Worm (Caenorhabditis elegans) whole organism, mixed stage, embryonic: ENCODE results near the gene Y57G11C.23.
A peak's percentile ranks its signal among the peaks of the same experiment; 100 is the strongest.

Experiments
- M03D4.4 ChIP-seq: sonication (generic microtip); optimal IDR thresholded peaks from 2 replicates; lab custom pipeline; 2017; ENCODE audit warnings: mild to moderate bottlenecking, missing genetic modification characterization, missing compliant biosample characterization
- bed-3 ChIP-seq: fragments of 200-800 bp; sonication (Bioruptor generic); optimal IDR thresholded peaks from 3 replicates; lab custom pipeline; 2018; ENCODE audit warnings: mild to moderate bottlenecking, missing genetic modification characterization, moderate library complexity, missing compliant biosample characterization
- blmp-1 ChIP-seq: fragments of 150-350 bp; optimal IDR thresholded peaks from 2 replicates; lab custom pipeline; 2014; ENCODE audit warnings: missing biosample characterization, missing genetic modification characterization
- ceh-39 ChIP-seq: fragments of 150-350 bp; optimal IDR thresholded peaks from 2 replicates; lab custom pipeline; 2014; ENCODE audit warnings: missing biosample characterization, missing genetic modification characterization
- ceh-43 ChIP-seq: fragments of 200-800 bp; sonication (Bioruptor generic); optimal IDR thresholded peaks from 2 replicates; lab custom pipeline; 2018; ENCODE audit warnings: mild to moderate bottlenecking, missing genetic modification characterization, moderate library complexity, missing compliant biosample characterization
- ceh-83 ChIP-seq: fragments of 200-800 bp; sonication (Bioruptor generic); optimal IDR thresholded peaks from 2 replicates; lab custom pipeline; 2018; ENCODE audit warnings: mild to moderate bottlenecking, missing genetic modification characterization, missing compliant biosample characterization
- ces-1 ChIP-seq: fragments of 150-350 bp; optimal IDR thresholded peaks from 2 replicates; lab custom pipeline; 2014; ENCODE audit warnings: missing biosample characterization, missing genetic modification reagents, missing genetic modification characterization
- cnd-1 ChIP-seq: fragments of 200-800 bp; sonication (Bioruptor generic); optimal IDR thresholded peaks from 2 replicates; lab custom pipeline; 2018; ENCODE audit warnings: mild to moderate bottlenecking, missing genetic modification characterization, missing compliant biosample characterization
- drap-1 ChIP-seq: fragments of 200-800 bp; sonication (Bioruptor generic); optimal IDR thresholded peaks from 3 replicates; lab custom pipeline; 2018; ENCODE audit warnings: mild to moderate bottlenecking, missing genetic modification characterization, missing compliant biosample characterization
- elt-1 ChIP-seq: sonication (generic microtip); optimal IDR thresholded peaks from 2 replicates; lab custom pipeline; 2017; ENCODE audit warnings: missing genetic modification characterization, mild to moderate bottlenecking, missing compliant biosample characterization, antibody characterized with exemption, moderate library complexity, borderline replicate concordance; ENCODE audit not compliant: insufficient read depth
- elt-3 ChIP-seq: fragments of 150-350 bp; optimal IDR thresholded peaks from 2 replicates; lab custom pipeline; 2014; ENCODE audit warnings: missing biosample characterization, missing genetic modification characterization
- flh-1 ChIP-seq: fragments of 200-800 bp; sonication (Bioruptor generic); optimal IDR thresholded peaks from 2 replicates; lab custom pipeline; 2018; ENCODE audit warnings: mild to moderate bottlenecking, missing genetic modification characterization, moderate library complexity, missing compliant biosample characterization
- ham-2 ChIP-seq: fragments of 200-800 bp; sonication (Bioruptor generic); optimal IDR thresholded peaks from 2 replicates; lab custom pipeline; 2018; ENCODE audit warnings: mild to moderate bottlenecking, missing genetic modification characterization, missing compliant biosample characterization
- hlh-1 ChIP-seq: fragments of 150-350 bp; optimal IDR thresholded peaks from 2 replicates; lab custom pipeline; 2014; ENCODE audit warnings: missing biosample characterization, missing genetic modification reagents, missing genetic modification characterization
- lin-13 ChIP-seq: fragments of 150-350 bp; optimal IDR thresholded peaks from 2 replicates; lab custom pipeline; 2014; ENCODE audit warnings: missing biosample characterization, missing genetic modification characterization
- lin-32 ChIP-seq: fragments of 200-800 bp; sonication (Bioruptor generic); optimal IDR thresholded peaks from 2 replicates; lab custom pipeline; 2018; ENCODE audit warnings: mild to moderate bottlenecking, missing genetic modification characterization, missing compliant biosample characterization
- mab-5 ChIP-seq: fragments of 150-350 bp; optimal IDR thresholded peaks from 2 replicates; lab custom pipeline; 2014; ENCODE audit warnings: missing biosample characterization, missing genetic modification characterization
- mep-1 ChIP-seq: fragments of 150-350 bp; optimal IDR thresholded peaks from 2 replicates; lab custom pipeline; 2017; ENCODE audit warnings: missing biosample characterization, missing genetic modification reagents, missing genetic modification characterization, inconsistent platforms
- mls-2 ChIP-seq: sonication (generic microtip); optimal IDR thresholded peaks from 2 replicates; lab custom pipeline; 2016; ENCODE audit warnings: mild to moderate bottlenecking, missing genetic modification characterization, moderate library complexity, missing compliant biosample characterization
- nhr-12 ChIP-seq: fragments of 150-350 bp; optimal IDR thresholded peaks from 2 replicates; lab custom pipeline; 2014; ENCODE audit warnings: missing biosample characterization, missing genetic modification characterization
- nhr-2 ChIP-seq: fragments of 150-350 bp; optimal IDR thresholded peaks from 2 replicates; lab custom pipeline; 2014; ENCODE audit warnings: missing biosample characterization, missing genetic modification characterization
- nhr-237 ChIP-seq: fragments of 150-350 bp; optimal IDR thresholded peaks from 2 replicates; lab custom pipeline; 2014; ENCODE audit warnings: missing biosample characterization, missing genetic modification characterization
- nhr-28 ChIP-seq: fragments of 150-350 bp; optimal IDR thresholded peaks from 2 replicates; lab custom pipeline; 2014; ENCODE audit warnings: missing biosample characterization, missing genetic modification characterization
- nhr-76 ChIP-seq: sonication (generic microtip); optimal IDR thresholded peaks from 2 replicates; lab custom pipeline; 2017; ENCODE audit warnings: missing biosample characterization, missing genetic modification characterization
- pha-4 ChIP-seq: fragments of 150-350 bp; optimal IDR thresholded peaks from 2 replicates; lab custom pipeline; 2018; ENCODE audit warnings: missing biosample characterization, missing genetic modification reagents, missing genetic modification characterization
- sem-2 ChIP-seq: fragments of 200-800 bp; sonication (Bioruptor generic); optimal IDR thresholded peaks from 2 replicates; lab custom pipeline; 2018; ENCODE audit warnings: mild to moderate bottlenecking, missing genetic modification characterization, missing compliant biosample characterization
- snpc-4 ChIP-seq: fragments of 150-350 bp; optimal IDR thresholded peaks from 2 replicates; lab custom pipeline; 2014; ENCODE audit warnings: missing biosample characterization, missing genetic modification characterization
- sptf-1 ChIP-seq: sonication (generic microtip); optimal IDR thresholded peaks from 2 replicates; lab custom pipeline; 2017; ENCODE audit warnings: mild to moderate bottlenecking, missing genetic modification characterization, moderate library complexity, missing compliant biosample characterization
- tbx-8 ChIP-seq: fragments of 200-800 bp; sonication (Bioruptor generic); optimal IDR thresholded peaks from 2 replicates; lab custom pipeline; 2018; ENCODE audit warnings: mild to moderate bottlenecking, missing genetic modification characterization, moderate library complexity, missing compliant biosample characterization
- unc-120 ChIP-seq: sonication (generic microtip); optimal IDR thresholded peaks from 2 replicates; lab custom pipeline; 2017; ENCODE audit warnings: missing genetic modification characterization, missing compliant biosample characterization; ENCODE audit not compliant: poor library complexity, severe bottlenecking
- unc-39 ChIP-seq: fragments of 150-350 bp; optimal IDR thresholded peaks from 2 replicates; lab custom pipeline; 2014; ENCODE audit warnings: missing biosample characterization, missing genetic modification characterization
- unc-62 ChIP-seq: fragments of 150-350 bp; optimal IDR thresholded peaks from 2 replicates; lab custom pipeline; 2014; ENCODE audit warnings: missing biosample characterization, missing genetic modification reagents, missing genetic modification characterization
- zip-8 ChIP-seq: fragments of 150-350 bp; optimal IDR thresholded peaks from 2 replicates; lab custom pipeline; 2014; ENCODE audit warnings: missing biosample characterization, missing genetic modification characterization
- ztf-11 ChIP-seq: fragments of 150-350 bp; optimal IDR thresholded peaks from 2 replicates; lab custom pipeline; 2014; ENCODE audit warnings: missing biosample characterization, missing genetic modification characterization

Gene Y57G11C.23

ce11 chrIV:14874926-14875570 is 13.5 kb upstream of the Y57G11C.23 start:
- TF ChIP-seq elt-1 (tag; lab: Kevin White, UChicago): no peak
- peak; percentile 95 for TF ChIP-seq pha-4 (tag; lab: Kevin White, UChicago)
- TF ChIP-seq ces-1 (GFP tag; lab: Kevin White, UChicago): peak; percentile 30
- no peak for TF ChIP-seq mls-2 (tag; lab: Kevin White, UChicago)
- no peak for TF ChIP-seq flh-1 (GFP tag; lab: Kevin White, UChicago)
- TF ChIP-seq zip-8 (tag; lab: Kevin White, UChicago): no peak
- TF ChIP-seq ztf-11: no peak
- no peak for TF ChIP-seq nhr-12 (tag; lab: Kevin White, UChicago)
- no peak for TF ChIP-seq mep-1 (tag; lab: Kevin White, UChicago)
- TF ChIP-seq hlh-1 (tag; lab: Kevin White, UChicago): no peak
- TF ChIP-seq sptf-1 (tag; lab: Kevin White, UChicago): no peak
- no peak for TF ChIP-seq ceh-43 (GFP tag; lab: Kevin White, UChicago)
- no peak for TF ChIP-seq bed-3 (GFP tag; lab: Kevin White, UChicago)
- no peak for TF ChIP-seq unc-39 (tag; lab: Kevin White, UChicago)
- peak; percentile 11 for TF ChIP-seq unc-120 (tag; lab: Kevin White, UChicago)
- no peak for TF ChIP-seq lin-32 (GFP tag; lab: Kevin White, UChicago)
- peak; percentile 72 for TF ChIP-seq nhr-237 (tag; lab: Kevin White, UChicago)
- no peak for TF ChIP-seq ceh-39 (tag; lab: Kevin White, UChicago)
- no peak for TF ChIP-seq snpc-4 (tag; lab: Kevin White, UChicago)
- TF ChIP-seq drap-1 (GFP tag; lab: Kevin White, UChicago): peak; percentile 37
- no peak for TF ChIP-seq mab-5
- TF ChIP-seq nhr-2 (tag; lab: Kevin White, UChicago): no peak
- TF ChIP-seq tbx-8 (GFP tag; lab: Kevin White, UChicago): no peak
- no peak for TF ChIP-seq unc-62
- no peak for TF ChIP-seq blmp-1 (tag; lab: Kevin White, UChicago)
- no peak for TF ChIP-seq cnd-1
- no peak for TF ChIP-seq nhr-76
- TF ChIP-seq M03D4.4 (tag; lab: Kevin White, UChicago): peak; percentile 6
- peak; percentile 13 for TF ChIP-seq ham-2 (GFP tag; lab: Kevin White, UChicago)
- no peak for TF ChIP-seq sem-2 (GFP tag; lab: Kevin White, UChicago)
- TF ChIP-seq lin-13 (tag; lab: Kevin White, UChicago): no peak

- TF ChIP-seq nhr-76 (no peak), bed-3 (GFP tag; lab: Kevin White, UChicago) (no peak), M03D4.4 (tag; lab: Kevin White, UChicago) (peak; percentile 13), nhr-2 (tag; lab: Kevin White, UChicago) (no peak), nhr-28 (tag; lab: Kevin White, UChicago) (no peak), lin-32 (GFP tag; lab: Kevin White, UChicago) (no peak), nhr-12 (tag; lab: Kevin White, UChicago) (no peak), ztf-11 (no peak), unc-39 (tag; lab: Kevin White, UChicago) (no peak), elt-1 (tag; lab: Kevin White, UChicago) (no peak), tbx-8 (GFP tag; lab: Kevin White, UChicago) (no peak), mls-2 (tag; lab: Kevin White, UChicago) (peak; percentile 17), nhr-237 (tag; lab: Kevin White, UChicago) (no peak), unc-120 (tag; lab: Kevin White, UChicago) (peak; percentile 76), ceh-83 (GFP tag; lab: Kevin White, UChicago) (no peak), unc-62 (no peak), flh-1 (GFP tag; lab: Kevin White, UChicago) (no peak), ces-1 (GFP tag; lab: Kevin White, UChicago) (no peak), pha-4 (tag; lab: Kevin White, UChicago) (peak; percentile 87), mep-1 (tag; lab: Kevin White, UChicago) (no peak), ceh-43 (GFP tag; lab: Kevin White, UChicago) (no peak), drap-1 (GFP tag; lab: Kevin White, UChicago) (peak; percentile 24), elt-3 (tag; lab: Kevin White, UChicago) (no peak), sem-2 (GFP tag; lab: Kevin White, UChicago) (no peak), sptf-1 (tag; lab: Kevin White, UChicago) (peak; percentile 52), ham-2 (GFP tag; lab: Kevin White, UChicago) (peak; percentile 23), mab-5 (no peak), blmp-1 (tag; lab: Kevin White, UChicago) (no peak), snpc-4 (tag; lab: Kevin White, UChicago) (no peak), zip-8 (tag; lab: Kevin White, UChicago) (no peak), lin-13 (tag; lab: Kevin White, UChicago) (no peak)
These were observed 10.7 kb upstream of the Y57G11C.23 start for ce11 chrIV:14872320-14872719.
